Worm (Caenorhabditis elegans) whole organism, L4 larva: Measurements from ENCODE around the gene inpp-1.
A peak's percentile ranks its signal among the peaks of the same experiment; 100 is the strongest.

ENCODE experiments used
- D1046.2 ChIP-seq: fragments of 200-800 bp; sonication (Bioruptor generic); IDR thresholded peaks from 2 replicates; pipeline ENCODE4 v1.3.6; 2022; ENCODE audit warnings: missing genetic modification characterization, missing compliant biosample characterization
- F10B5.3 ChIP-seq: sonication (generic microtip); optimal IDR thresholded peaks from 2 replicates; lab custom pipeline; 2016; ENCODE audit warnings: mild to moderate bottlenecking, missing genetic modification characterization, missing compliant biosample characterization
- F26F4.8 ChIP-seq: fragments of 200-800 bp; sonication (Bioruptor generic); conservative IDR thresholded peaks from 2 replicates; pipeline ENCODE4 v1.3.6; 2022; ENCODE audit warnings: missing genetic modification characterization, missing compliant biosample characterization
- F37D6.2 ChIP-seq: sonication (generic microtip); optimal IDR thresholded peaks from 2 replicates; lab custom pipeline; 2016; ENCODE audit warnings: mild to moderate bottlenecking, missing genetic modification characterization, missing compliant biosample characterization
- F44E2.7 ChIP-seq: fragments of 200-800 bp; sonication (Bioruptor generic); IDR thresholded peaks from 2 replicates; pipeline ENCODE4 v2.1.2; 2022; ENCODE audit warnings: missing genetic modification characterization, missing compliant biosample characterization
- T20F7.1 ChIP-seq: fragments of 200-800 bp; sonication (Bioruptor generic); optimal IDR thresholded peaks from 2 replicates; lab custom pipeline; 2018; ENCODE audit warnings: mild to moderate bottlenecking, missing genetic modification characterization, missing compliant biosample characterization
- T26A8.4 ChIP-seq: fragments of 200-800 bp; sonication (Bioruptor generic); IDR thresholded peaks from 2 replicates; pipeline ENCODE4 v1.3.6; 2022; ENCODE audit warnings: missing genetic modification characterization, missing compliant biosample characterization
- Y75B8A.6 ChIP-seq: fragments of 200-800 bp; sonication (Bioruptor generic); IDR thresholded peaks from 2 replicates; pipeline ENCODE4 v1.3.6; 2022; ENCODE audit warnings: missing genetic modification reagents, missing genetic modification characterization, missing compliant biosample characterization
- ZK546.5 ChIP-seq, 2 experiments: sonication (generic microtip); optimal IDR thresholded peaks; 2 replicates each; lab custom pipeline; 2017; ENCODE audit warnings: missing biosample characterization in 2 of 2, missing genetic modification characterization in 2 of 2
- aha-1 ChIP-seq: fragments of 150-350 bp; peaks from one replicate; lab custom pipeline; 2014; ENCODE audit warnings: missing biosample characterization, missing genetic modification characterization
- ama-1 ChIP-seq: fragments of 150-350 bp; optimal IDR thresholded peaks from 2 replicates; lab custom pipeline; 2014; ENCODE audit warnings: inconsistent platforms, mixed read lengths
- arid-1 ChIP-seq: fragments of 200-800 bp; sonication (Bioruptor generic); conservative IDR thresholded peaks from 2 replicates; pipeline ENCODE4 v1.3.6; 2022; ENCODE audit warnings: missing genetic modification reagents, missing genetic modification characterization, missing compliant biosample characterization
- attf-4 ChIP-seq: sonication (generic microtip); optimal IDR thresholded peaks from 3 replicates; lab custom pipeline; 2017; ENCODE audit warnings: missing biosample characterization, missing genetic modification characterization
- ceh-20 ChIP-seq: fragments of 200-800 bp; sonication (Bioruptor generic); IDR thresholded peaks from 2 replicates; pipeline ENCODE4 v1.3.6; 2022; ENCODE audit warnings: missing genetic modification reagents, missing genetic modification characterization, missing compliant biosample characterization
- ceh-32 ChIP-seq: sonication (generic microtip); optimal IDR thresholded peaks from 2 replicates; lab custom pipeline; 2016; ENCODE audit warnings: mild to moderate bottlenecking, missing genetic modification characterization, missing compliant biosample characterization; ENCODE audit not compliant: poor library complexity
- ceh-44 ChIP-seq: fragments of 200-800 bp; sonication (Bioruptor generic); IDR thresholded peaks from 2 replicates; pipeline ENCODE4 v1.3.6; 2022; ENCODE audit warnings: missing genetic modification reagents, missing genetic modification characterization, missing compliant biosample characterization
- ctbp-1 ChIP-seq: fragments of 200-800 bp; sonication (Bioruptor generic); IDR thresholded peaks from 2 replicates; pipeline ENCODE4 v1.3.6; 2022; ENCODE audit warnings: missing genetic modification reagents, missing genetic modification characterization, missing compliant biosample characterization
- daf-16 ChIP-seq, 3 experiments: sonication (generic microtip); optimal IDR thresholded peaks; 2 replicates each; lab custom pipeline; 2016 to 2017; ENCODE audit warnings: missing genetic modification characterization in 3 of 3, missing genetic modification reagents in 3 of 3, mild to moderate bottlenecking in 2 of 3, missing compliant biosample characterization in 2 of 3, missing biosample characterization in 1 of 3, moderate library complexity in 1 of 3
- daf-19 ChIP-seq: fragments of 200-800 bp; sonication (Bioruptor generic); conservative IDR thresholded peaks from 2 replicates; pipeline ENCODE4 v1.3.6; 2022; ENCODE audit warnings: missing genetic modification characterization, missing compliant biosample characterization
- daf-8 ChIP-seq: fragments of 200-800 bp; sonication (Bioruptor generic); IDR thresholded peaks from 2 replicates; pipeline ENCODE4 v1.3.6; 2022; ENCODE audit warnings: missing genetic modification characterization, missing compliant biosample characterization
- dmd-8 ChIP-seq: fragments of 200-800 bp; sonication (Bioruptor generic); IDR thresholded peaks from 2 replicates; pipeline ENCODE4 v1.3.6; 2022; ENCODE audit warnings: missing genetic modification characterization, missing compliant biosample characterization
- dve-1 ChIP-seq: sonication (generic microtip); optimal IDR thresholded peaks from 2 replicates; lab custom pipeline; 2017; ENCODE audit warnings: antibody characterized with exemption, mild to moderate bottlenecking, missing genetic modification characterization, missing compliant biosample characterization; ENCODE audit not compliant: insufficient read depth
- gei-8 ChIP-seq: fragments of 200-800 bp; sonication (Bioruptor generic); optimal IDR thresholded peaks from 2 replicates; lab custom pipeline; 2018; ENCODE audit warnings: mild to moderate bottlenecking, missing genetic modification characterization, missing compliant biosample characterization
- hif-1 ChIP-seq, 2 experiments: sonication (generic microtip); optimal IDR thresholded peaks; 2 replicates each; lab custom pipeline; 2016 to 2017; ENCODE audit warnings: missing compliant biosample characterization in 2 of 2, missing genetic modification characterization in 2 of 2, missing genetic modification reagents in 2 of 2, missing genotype in 2 of 2, mild to moderate bottlenecking in 1 of 2
- hlh-30 ChIP-seq: sonication (generic microtip); optimal IDR thresholded peaks from 2 replicates; lab custom pipeline; 2017; ENCODE audit warnings: antibody characterized with exemption, mild to moderate bottlenecking, missing genetic modification characterization, missing compliant biosample characterization; ENCODE audit not compliant: insufficient read depth
- hmg-1.1 ChIP-seq: fragments of 200-800 bp; sonication (Bioruptor generic); IDR thresholded peaks from 2 replicates; pipeline ENCODE4 v1.3.6; 2022; ENCODE audit warnings: missing genetic modification reagents, missing genetic modification characterization, missing compliant biosample characterization
- jun-1 ChIP-seq: fragments of 150-350 bp; optimal IDR thresholded peaks from 2 replicates; lab custom pipeline; 2014; ENCODE audit warnings: missing biosample characterization, missing genetic modification reagents, missing genetic modification characterization
- lim-7 ChIP-seq: fragments of 200-800 bp; sonication (Bioruptor generic); IDR thresholded peaks from 2 replicates; pipeline ENCODE4 v1.3.6; 2022; ENCODE audit warnings: missing genetic modification characterization, missing compliant biosample characterization
- lin-29 ChIP-seq: fragments of 200-800 bp; sonication (Bioruptor generic); IDR thresholded peaks from 2 replicates; pipeline ENCODE4 v1.3.6; 2022; ENCODE audit warnings: missing genetic modification reagents, missing genetic modification characterization, missing compliant biosample characterization
- lin-38 ChIP-seq: fragments of 200-800 bp; sonication (Bioruptor generic); IDR thresholded peaks from 2 replicates; pipeline ENCODE4 v1.3.6; 2022; ENCODE audit warnings: missing genetic modification reagents, missing genetic modification characterization, missing compliant biosample characterization
- lir-3 ChIP-seq: sonication (generic microtip); optimal IDR thresholded peaks from 2 replicates; lab custom pipeline; 2016; ENCODE audit warnings: mild to moderate bottlenecking, missing genetic modification characterization, missing compliant biosample characterization
- madf-9 ChIP-seq: fragments of 200-800 bp; sonication (Bioruptor generic); conservative IDR thresholded peaks from 2 replicates; pipeline ENCODE4 v1.3.6; 2022; ENCODE audit warnings: missing genetic modification reagents, missing genetic modification characterization, missing compliant biosample characterization
- mxl-3 ChIP-seq: fragments of 200-800 bp; sonication (Bioruptor generic); optimal IDR thresholded peaks from 2 replicates; lab custom pipeline; 2018; ENCODE audit warnings: mild to moderate bottlenecking, missing genetic modification characterization, missing compliant biosample characterization
- nhr-10 ChIP-seq: fragments of 150-350 bp; optimal IDR thresholded peaks from 2 replicates; lab custom pipeline; 2014; ENCODE audit warnings: missing biosample characterization, missing genetic modification characterization
- nhr-102 ChIP-seq: sonication (generic microtip); optimal IDR thresholded peaks from 2 replicates; lab custom pipeline; 2016; ENCODE audit warnings: mild to moderate bottlenecking, missing genetic modification characterization, moderate library complexity, missing compliant biosample characterization
- nhr-111 ChIP-seq: fragments of 200-800 bp; sonication (Bioruptor generic); optimal IDR thresholded peaks from 2 replicates; lab custom pipeline; 2018; ENCODE audit warnings: mild to moderate bottlenecking, missing genetic modification characterization, missing compliant biosample characterization
- nhr-6 ChIP-seq: fragments of 150-350 bp; optimal IDR thresholded peaks from 2 replicates; lab custom pipeline; 2014; ENCODE audit warnings: missing biosample characterization, missing genetic modification characterization
- php-3 ChIP-seq: fragments of 200-800 bp; sonication (Bioruptor generic); IDR thresholded peaks from 2 replicates; pipeline ENCODE4 v1.3.6; 2022; ENCODE audit warnings: missing genetic modification reagents, missing genetic modification characterization, missing compliant biosample characterization
- saeg-2 ChIP-seq: fragments of 200-800 bp; sonication (Bioruptor generic); IDR thresholded peaks from 2 replicates; pipeline ENCODE4 v1.3.6; 2022; ENCODE audit warnings: missing genetic modification reagents, missing genetic modification characterization, missing compliant biosample characterization
- skn-1 ChIP-seq: fragments of 150-350 bp; optimal IDR thresholded peaks from 2 replicates; lab custom pipeline; 2014; ENCODE audit warnings: missing biosample characterization, missing genetic modification characterization
- spr-3 ChIP-seq: fragments of 200-800 bp; sonication (Bioruptor generic); optimal IDR thresholded peaks from 2 replicates; lab custom pipeline; 2018; ENCODE audit warnings: mild to moderate bottlenecking, missing genetic modification characterization, missing compliant biosample characterization
- tag-97 ChIP-seq: fragments of 200-800 bp; sonication (Bioruptor generic); IDR thresholded peaks from 2 replicates; pipeline ENCODE4 v1.3.6; 2022; ENCODE audit warnings: missing genetic modification characterization, missing compliant biosample characterization
- tra-1 ChIP-seq: fragments of 200-800 bp; sonication (Bioruptor generic); IDR thresholded peaks from 2 replicates; pipeline ENCODE4 v1.3.6; 2022; ENCODE audit warnings: missing genetic modification reagents, missing genetic modification characterization, missing compliant biosample characterization
- unc-130 ChIP-seq: sonication (generic microtip); optimal IDR thresholded peaks from 2 replicates; lab custom pipeline; 2016; ENCODE audit warnings: missing genetic modification reagents, missing genetic modification characterization, missing compliant biosample characterization
- zfp-2 ChIP-seq: sonication (generic microtip); optimal IDR thresholded peaks from 2 replicates; lab custom pipeline; 2016; ENCODE audit warnings: mild to moderate bottlenecking, missing genetic modification characterization, missing compliant biosample characterization
- zfp-3 ChIP-seq: fragments of 200-800 bp; sonication (Bioruptor generic); conservative IDR thresholded peaks from 2 replicates; pipeline ENCODE4 v1.3.6; 2022; ENCODE audit warnings: missing genetic modification reagents, missing genetic modification characterization, missing compliant biosample characterization
- ztf-7 ChIP-seq: fragments of 150-350 bp; optimal IDR thresholded peaks from 2 replicates; lab custom pipeline; 2014; ENCODE audit warnings: missing biosample characterization, missing genetic modification characterization

Gene inpp-1

DNA sequence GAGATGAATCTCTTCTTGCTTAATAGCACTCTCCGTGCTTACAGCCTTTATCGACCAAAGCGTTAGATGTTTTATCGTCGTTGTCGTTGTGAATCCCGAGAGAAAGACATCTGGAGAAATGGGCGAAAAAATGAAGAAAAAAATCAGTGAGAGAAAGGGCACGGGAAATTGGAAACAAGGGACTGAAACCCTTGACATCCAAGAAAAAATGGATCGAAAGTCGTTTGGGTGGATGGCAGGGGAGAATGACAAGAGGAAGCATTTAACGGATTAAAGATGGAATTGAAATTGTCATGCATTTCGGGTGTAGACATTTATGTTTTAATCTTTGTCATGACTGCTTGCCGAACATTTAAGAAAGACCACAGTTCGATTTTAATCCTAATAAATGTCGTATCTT is at the start of gene inpp-1:
Gene inpp-1, minus strand, starts transcription at position 101 of the 400 bp plus-strand sequence.
- TF ChIP-seq ceh-44 (GFP tag; lab: Robert Waterston, UW) (no peak), T20F7.1 (GFP tag; lab: Kevin White, UChicago) (no peak), F37D6.2 (no peak), lin-38 (no peak), dmd-8 (no peak), spr-3 (GFP tag; lab: Kevin White, UChicago) (no peak), attf-4 (tag; lab: Kevin White, UChicago) (no peak), nhr-10 (tag; lab: Kevin White, UChicago) (no peak), tag-97 (no peak), mxl-3 (GFP tag; lab: Kevin White, UChicago) (no peak), jun-1 (tag; lab: Kevin White, UChicago) (no peak), aha-1 (tag; lab: Kevin White, UChicago) (no peak), F26F4.8 (no peak)

DNA sequence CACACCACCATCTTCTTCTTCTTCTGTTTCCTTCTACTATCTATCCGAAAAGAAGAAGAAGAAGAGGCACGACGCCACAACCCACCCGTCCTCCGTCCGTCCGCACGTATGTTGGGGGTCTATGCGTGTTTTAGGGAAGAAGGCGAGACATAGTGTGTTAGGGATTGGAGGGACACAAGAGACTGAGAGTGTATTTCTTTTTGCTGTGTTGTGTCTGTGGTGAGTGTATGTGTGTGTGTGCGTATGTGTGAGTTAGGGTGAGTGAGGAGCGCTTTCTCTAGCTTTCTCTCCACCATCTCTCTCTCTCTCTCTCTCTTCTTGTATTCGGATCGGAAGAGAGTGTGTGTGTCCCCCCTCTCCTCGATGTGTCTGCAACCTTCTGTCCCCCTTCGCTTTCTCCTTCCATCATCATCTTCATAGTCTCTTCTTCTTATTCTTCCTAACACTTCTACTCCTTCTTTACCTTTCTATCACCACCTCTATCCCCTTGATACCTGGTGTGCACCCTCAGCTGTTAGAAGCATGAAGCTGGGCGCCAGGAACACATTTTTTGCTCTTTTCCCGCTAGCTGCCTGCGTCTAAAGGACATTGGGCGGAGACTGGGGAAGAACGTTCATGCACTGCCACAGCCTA is 48.1 kb upstream of the inpp-1 start:
- peak; percentile 71; the same call in 1 of the 2 replicates for TF ChIP-seq ctbp-1
- no peak for TF ChIP-seq zfp-3 (GFP tag; lab: Robert Waterston, UW)
- TF ChIP-seq T26A8.4 (GFP tag; lab: Robert Waterston, UW): peak; percentile 67
- TF ChIP-seq T20F7.1 (GFP tag; lab: Kevin White, UChicago): peak; percentile 67
- TF ChIP-seq php-3 (GFP tag; lab: Robert Waterston, UW): no peak
- no peak; the same call in 1 of the 2 replicates for TF ChIP-seq arid-1 (GFP tag; lab: Robert Waterston, UW)
- no peak for TF ChIP-seq spr-3 (GFP tag; lab: Kevin White, UChicago)
- TF ChIP-seq lir-3 (tag; lab: Kevin White, UChicago): no peak
- TF ChIP-seq ztf-7 (tag; lab: Kevin White, UChicago): peak; percentile 40
- no peak for TF ChIP-seq ceh-44 (GFP tag; lab: Robert Waterston, UW)
- TF ChIP-seq dve-1 (tag; lab: Kevin White, UChicago): peak; percentile 91
- TF ChIP-seq nhr-6 (tag; lab: Kevin White, UChicago): peak; percentile 59
- TF ChIP-seq F44E2.7: no peak
- TF ChIP-seq hif-1 (tag; optimal IDR thresholded peaks at IDR 0.05; lab: Kevin White, UChicago): peak; percentile 50 to 91
- no peak for TF ChIP-seq ZK546.5 (tag; optimal IDR thresholded peaks at IDR 0.05; lab: Kevin White, UChicago)
- peak; percentile 80 for TF ChIP-seq ama-1 (lab: Kevin White, UChicago)
- TF ChIP-seq daf-19 (GFP tag; lab: Robert Waterston, UW): peak; percentile 68; the same call in 1 of the 2 replicates
- TF ChIP-seq ceh-20 (GFP tag; lab: Robert Waterston, UW): peak; percentile 76; the same call in 1 of the 2 replicates
- TF ChIP-seq mxl-3 (GFP tag; lab: Kevin White, UChicago): peak; percentile 66
- TF ChIP-seq lin-29 (GFP tag; lab: Robert Waterston, UW): no peak
- no peak for TF ChIP-seq nhr-111 (GFP tag; lab: Kevin White, UChicago)
- peak; percentile 73 for TF ChIP-seq jun-1 (tag; lab: Kevin White, UChicago)
- no peak for TF ChIP-seq lim-7 (GFP tag; lab: Robert Waterston, UW)
- TF ChIP-seq Y75B8A.6 (GFP tag; lab: Robert Waterston, UW): no peak
- TF ChIP-seq ceh-32 (tag; lab: Kevin White, UChicago): no peak
- TF ChIP-seq tra-1: peak; percentile 51; the same call in 1 of the 2 replicates
- TF ChIP-seq hlh-30 (tag; lab: Kevin White, UChicago): peak; percentile 38
- TF ChIP-seq F10B5.3: no peak
- TF ChIP-seq gei-8 (GFP tag; lab: Kevin White, UChicago): peak; percentile 3
- TF ChIP-seq nhr-102 (tag; lab: Kevin White, UChicago): peak; percentile 47
- peak; percentile 6 for TF ChIP-seq zfp-2 (tag; lab: Kevin White, UChicago)
- TF ChIP-seq unc-130: no peak
- no peak for TF ChIP-seq D1046.2 (GFP tag; lab: Robert Waterston, UW)
- peak; percentile 84 for TF ChIP-seq hmg-1.1 (GFP tag; lab: Robert Waterston, UW)
- no peak for TF ChIP-seq saeg-2
- 0 out of 2 replicates have a peak, but pooled peaks have one; percentile 6 for TF ChIP-seq madf-9 (GFP tag; lab: Robert Waterston, UW)
- TF ChIP-seq tag-97: no peak
- TF ChIP-seq daf-8 (GFP tag; lab: Robert Waterston, UW): no peak
- peak; percentile 39 to 65 for TF ChIP-seq daf-16 (GFP tag; optimal IDR thresholded peaks at IDR 0.05; lab: Kevin White, UChicago)
- peak; percentile 80 for TF ChIP-seq daf-16 (tag; optimal IDR thresholded peaks at IDR 0.05; lab: Kevin White, UChicago)
- no peak for TF ChIP-seq skn-1 (tag; lab: Kevin White, UChicago)
